Worm (Caenorhabditis elegans) whole organism, L1 larva: ENCODE results near the gene F02E8.4.

Source experiments
- C34B4.2 ChIP-seq: sonication (generic microtip); optimal IDR thresholded peaks from 2 replicates; lab custom pipeline; 2017; ENCODE audit warnings: mild to moderate bottlenecking, missing genetic modification characterization, missing compliant biosample characterization
- alr-1 ChIP-seq: fragments of 200-800 bp; sonication (Bioruptor generic); optimal IDR thresholded peaks from 2 replicates; lab custom pipeline; 2018; ENCODE audit warnings: borderline replicate concordance, mild to moderate bottlenecking, missing genetic modification characterization, missing compliant biosample characterization
- blmp-1 ChIP-seq: fragments of 150-350 bp; optimal IDR thresholded peaks from 2 replicates; lab custom pipeline; 2014; ENCODE audit warnings: missing biosample characterization, missing genetic modification characterization
- ceh-63 ChIP-seq: fragments of 200-800 bp; sonication (Bioruptor generic); optimal IDR thresholded peaks from 2 replicates; lab custom pipeline; 2018; ENCODE audit warnings: mild to moderate bottlenecking, missing genetic modification characterization, missing compliant biosample characterization
- ceh-82 ChIP-seq, 3 experiments: fragments of 150-350 bp in 1 of 3; sonication (generic microtip) in 2 of 3; optimal IDR thresholded peaks; 2 replicates each; lab custom pipeline; 2014 to 2017; ENCODE audit warnings: missing biosample characterization in 3 of 3, missing genetic modification characterization in 3 of 3
- efl-1 ChIP-seq, 4 experiments: fragments of 150-350 bp; optimal IDR thresholded peaks in 3 of 4; peaks in 1 of 4; 1 replicate in 1 of 4; 2 replicates in 3 of 4; lab custom pipeline; 2014; ENCODE audit warnings: missing biosample characterization in 2 of 4, missing genetic modification characterization in 2 of 4, missing genetic modification reagents in 2 of 4
- elt-3 ChIP-seq, 6 experiments: fragments of 150-350 bp in 1 of 6; sonication (generic microtip); optimal IDR thresholded peaks; 2 replicates each; lab custom pipeline; 2017 to 2018; ENCODE audit warnings: missing biosample characterization in 6 of 6, missing genetic modification characterization in 6 of 6, inconsistent platforms in 1 of 6
- ets-5 ChIP-seq: fragments of 200-800 bp; sonication (Bioruptor generic); IDR thresholded peaks from 2 replicates; pipeline ENCODE4 v1.3.6; 2022; ENCODE audit warnings: missing genetic modification characterization, missing compliant biosample characterization
- fkh-4 ChIP-seq: sonication (generic microtip); optimal IDR thresholded peaks from 2 replicates; lab custom pipeline; 2016; ENCODE audit warnings: missing compliant biosample characterization, missing genetic modification characterization, borderline replicate concordance
- fos-1 ChIP-seq: fragments of 150-350 bp; optimal IDR thresholded peaks from 2 replicates; lab custom pipeline; 2014; ENCODE audit warnings: missing biosample characterization, missing genetic modification characterization
- isw-1 ChIP-seq: fragments of 200-800 bp; sonication (Bioruptor generic); IDR thresholded peaks from 2 replicates; pipeline ENCODE4 v1.3.6; 2022; ENCODE audit warnings: missing genetic modification characterization, missing compliant biosample characterization
- lin-14 ChIP-seq: fragments of 200-800 bp; sonication (Bioruptor generic); optimal IDR thresholded peaks from 2 replicates; lab custom pipeline; 2018; ENCODE audit warnings: mild to moderate bottlenecking, missing genetic modification characterization, moderate library complexity, missing compliant biosample characterization
- lin-35 ChIP-seq, 2 experiments: fragments of 150-350 bp; optimal IDR thresholded peaks; 2 replicates each; lab custom pipeline; 2014; ENCODE audit warnings: missing biosample characterization in 2 of 2, missing genetic modification characterization in 2 of 2, missing genetic modification reagents in 2 of 2
- lir-3 ChIP-seq: sonication (generic microtip); optimal IDR thresholded peaks from 2 replicates; lab custom pipeline; 2016; ENCODE audit warnings: mild to moderate bottlenecking, missing genetic modification characterization, moderate library complexity, missing compliant biosample characterization; ENCODE audit not compliant: poor library complexity
- lsy-2 ChIP-seq, 2 experiments: fragments of 150-350 bp; optimal IDR thresholded peaks; 2 replicates each; lab custom pipeline; 2014; ENCODE audit warnings: missing biosample characterization in 2 of 2, missing genetic modification characterization in 2 of 2
- mdl-1 ChIP-seq, 2 experiments: fragments of 150-350 bp; optimal IDR thresholded peaks; 2 replicates each; lab custom pipeline; 2014 to 2017; ENCODE audit warnings: missing biosample characterization in 2 of 2, missing genetic modification characterization in 2 of 2, inconsistent platforms in 1 of 2
- mep-1 ChIP-seq: fragments of 150-350 bp; optimal IDR thresholded peaks from 2 replicates; lab custom pipeline; 2014; ENCODE audit warnings: missing biosample characterization, missing genetic modification characterization
- nhr-11 ChIP-seq: fragments of 150-350 bp; optimal IDR thresholded peaks from 2 replicates; lab custom pipeline; 2014; ENCODE audit warnings: missing biosample characterization, missing genetic modification characterization
- nhr-19 ChIP-seq: fragments of 200-800 bp; sonication (Bioruptor generic); conservative IDR thresholded peaks from 2 replicates; pipeline ENCODE4 v1.3.6; 2022; ENCODE audit warnings: missing genetic modification characterization, missing compliant biosample characterization
- nhr-20 ChIP-seq: sonication (generic microtip); optimal IDR thresholded peaks from 2 replicates; lab custom pipeline; 2016; ENCODE audit warnings: mild to moderate bottlenecking, missing genetic modification characterization, missing compliant biosample characterization
- nhr-237 ChIP-seq: fragments of 150-350 bp; optimal IDR thresholded peaks from 2 replicates; lab custom pipeline; 2014; ENCODE audit warnings: missing biosample characterization, missing genetic modification characterization
- nhr-28 ChIP-seq: fragments of 150-350 bp; optimal IDR thresholded peaks from 2 replicates; lab custom pipeline; 2014; ENCODE audit warnings: missing biosample characterization, missing genetic modification characterization
- nhr-71 ChIP-seq: sonication (generic microtip); optimal IDR thresholded peaks from 2 replicates; lab custom pipeline; 2016; ENCODE audit warnings: mild to moderate bottlenecking, missing genetic modification characterization, moderate library complexity, missing compliant biosample characterization
- nhr-76 ChIP-seq: sonication (generic microtip); optimal IDR thresholded peaks from 2 replicates; lab custom pipeline; 2017; ENCODE audit warnings: missing biosample characterization, missing genetic modification characterization
- nhr-85 ChIP-seq: sonication (generic microtip); peaks from one replicate; lab custom pipeline; 2016; ENCODE audit warnings: missing genetic modification characterization, inconsistent platforms, missing compliant biosample characterization
- pax-3 ChIP-seq: fragments of 200-800 bp; sonication (Bioruptor generic); optimal IDR thresholded peaks from 2 replicates; lab custom pipeline; 2018; ENCODE audit warnings: mild to moderate bottlenecking, missing genetic modification characterization, moderate library complexity, missing compliant biosample characterization
- pqm-1 ChIP-seq: sonication (generic microtip); optimal IDR thresholded peaks from 3 replicates; lab custom pipeline; 2017; ENCODE audit warnings: missing biosample characterization, missing genetic modification characterization
- rnt-1 ChIP-seq: sonication (generic microtip); optimal IDR thresholded peaks from 2 replicates; lab custom pipeline; 2016; ENCODE audit warnings: mild to moderate bottlenecking, missing genetic modification characterization, moderate library complexity, missing compliant biosample characterization
- skn-1 ChIP-seq: fragments of 150-350 bp; optimal IDR thresholded peaks from 2 replicates; lab custom pipeline; 2014; ENCODE audit warnings: missing biosample characterization, missing genetic modification characterization
- snpc-4 ChIP-seq: fragments of 150-350 bp; optimal IDR thresholded peaks from 2 replicates; lab custom pipeline; 2014; ENCODE audit warnings: missing biosample characterization, missing genetic modification characterization
- snu-23 ChIP-seq: sonication (generic microtip); optimal IDR thresholded peaks from 2 replicates; lab custom pipeline; 2016; ENCODE audit warnings: missing genetic modification characterization, missing compliant biosample characterization
- sup-37 ChIP-seq: fragments of 200-800 bp; sonication (Bioruptor generic); optimal IDR thresholded peaks from 2 replicates; lab custom pipeline; 2018; ENCODE audit warnings: mild to moderate bottlenecking, missing genetic modification characterization, missing compliant biosample characterization
- tbx-2 ChIP-seq: sonication (generic microtip); optimal IDR thresholded peaks from 2 replicates; lab custom pipeline; 2016; ENCODE audit warnings: missing genetic modification characterization, missing compliant biosample characterization
- tlp-1 ChIP-seq: fragments of 150-350 bp; optimal IDR thresholded peaks from 2 replicates; lab custom pipeline; 2014; ENCODE audit warnings: missing biosample characterization, missing genetic modification characterization
- unc-130 ChIP-seq: fragments of 150-350 bp; optimal IDR thresholded peaks from 2 replicates; lab custom pipeline; 2017; ENCODE audit warnings: missing biosample characterization, missing genetic modification characterization, inconsistent platforms
- unc-30 ChIP-seq: sonication (generic microtip); optimal IDR thresholded peaks from 2 replicates; lab custom pipeline; 2017; ENCODE audit warnings: missing biosample characterization, missing genetic modification characterization
- ztf-11 ChIP-seq, 2 experiments: sonication (generic microtip); optimal IDR thresholded peaks; 2 replicates each; lab custom pipeline; 2016 to 2017; ENCODE audit warnings: missing genetic modification characterization in 2 of 2, missing biosample characterization in 1 of 2, missing compliant biosample characterization in 1 of 2

Gene F02E8.4

DNA sequence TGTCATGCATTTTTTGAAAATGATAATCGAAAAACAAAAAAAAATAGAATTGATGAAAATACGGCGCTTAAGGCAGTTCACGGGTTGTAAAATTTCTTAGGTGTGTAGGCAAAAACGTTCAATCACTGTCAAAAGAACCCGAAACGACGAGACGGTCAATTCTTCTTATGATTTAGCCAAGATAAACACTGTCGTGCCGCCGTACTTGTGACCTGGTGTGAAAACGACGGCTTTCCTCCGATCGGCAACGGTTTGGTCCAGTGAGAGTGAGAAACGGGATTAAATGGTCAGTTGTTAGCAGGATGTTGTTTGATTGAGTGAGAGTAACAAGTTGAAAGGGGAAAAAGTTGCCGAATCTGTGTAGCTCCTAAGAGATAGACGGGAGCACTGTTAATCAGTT, 30.2 kb downstream of the F02E8.4 start:
- TF ChIP-seq nhr-85 (tag; lab: Kevin White, UChicago) (peak; percentile 81), blmp-1 (tag; lab: Kevin White, UChicago) (peak; percentile 96), lin-14 (GFP tag; lab: Kevin White, UChicago) (peak; percentile 54), ztf-11 (tag; optimal IDR thresholded peaks at IDR 0.05; lab: Kevin White, UChicago) (no peak), snu-23 (GFP tag; lab: Kevin White, UChicago) (peak; percentile 8), nhr-71 (tag; lab: Kevin White, UChicago) (peak; percentile 8), tbx-2 (tag; lab: Kevin White, UChicago) (peak; percentile 9), nhr-20 (tag; lab: Kevin White, UChicago) (peak; percentile 55), fos-1 (tag; lab: Kevin White, UChicago) (no peak), sup-37 (no peak)

DNA sequence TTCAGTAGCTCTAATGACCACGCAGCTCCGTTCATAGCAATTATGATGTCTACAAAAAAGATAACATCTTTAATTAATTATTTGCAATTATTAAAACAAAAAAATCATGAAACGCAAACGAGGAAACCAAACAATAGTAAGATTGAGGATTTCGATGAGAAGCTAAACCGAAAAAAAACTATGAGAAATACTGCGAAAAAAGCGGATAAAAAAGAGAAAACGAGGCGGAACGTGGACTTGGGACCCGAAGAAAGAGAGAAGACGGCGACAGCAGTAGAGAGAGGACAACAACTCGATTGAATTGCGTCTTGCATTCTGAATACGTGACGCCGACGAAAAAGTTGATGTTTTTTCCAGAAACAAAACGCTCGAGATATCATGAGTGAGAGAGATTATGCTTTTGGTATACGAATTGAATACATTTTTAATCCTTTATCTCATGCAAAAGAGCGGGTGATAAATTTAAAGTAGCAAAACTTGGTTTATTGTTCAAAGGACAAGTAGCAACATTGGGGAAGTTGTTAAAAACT, 35.0 kb downstream of the F02E8.4 start, which contains the start of gene ncr-1:
TSS of gene ncr-1 (minus strand) at position 51 of the 530 bp plus-strand sequence.
- no peak for TF ChIP-seq nhr-71 (tag; lab: Kevin White, UChicago)
- TF ChIP-seq lin-14 (GFP tag; lab: Kevin White, UChicago): peak; percentile 42

DNA sequence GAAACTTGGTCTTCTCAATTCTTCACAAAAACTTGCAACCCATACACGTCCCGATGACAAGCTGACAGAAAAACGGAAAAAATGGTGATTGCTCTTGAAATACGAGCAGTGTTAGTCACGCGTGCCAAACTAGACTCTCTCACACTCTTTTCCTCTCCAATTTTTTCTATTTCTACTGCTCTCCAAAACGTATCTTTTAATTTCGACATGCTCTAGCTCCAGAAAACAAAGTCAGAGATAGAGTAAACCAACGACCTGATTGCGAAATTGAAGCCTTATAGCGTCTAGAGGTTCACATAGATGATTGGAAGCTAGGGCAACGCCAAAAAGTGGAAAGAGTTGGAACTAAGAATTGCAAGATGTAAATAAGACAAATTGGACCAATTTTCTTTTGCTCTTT, 36.5 kb downstream of the F02E8.4 start:
- TF ChIP-seq snpc-4 (tag; lab: Kevin White, UChicago): no peak
- peak; percentile 72 for TF ChIP-seq nhr-20 (tag; lab: Kevin White, UChicago)
- TF ChIP-seq nhr-71 (tag; lab: Kevin White, UChicago): peak; percentile 36
- TF ChIP-seq elt-3 (tag; optimal IDR thresholded peaks at IDR 0.05; lab: Kevin White, UChicago): no peak
- TF ChIP-seq skn-1 (tag; lab: Kevin White, UChicago): peak; percentile 62
- peak in 1 of 2 experiments; percentile 9 for TF ChIP-seq lin-35 (GFP tag; optimal IDR thresholded peaks at IDR 0.05; lab: Kevin White, UChicago)
- TF ChIP-seq ceh-82 (tag; optimal IDR thresholded peaks at IDR 0.05; lab: Kevin White, UChicago): peak in 1 of 3 experiments; percentile 14
- no peak for TF ChIP-seq unc-130
- no peak for TF ChIP-seq pqm-1 (tag; lab: Kevin White, UChicago)
- TF ChIP-seq efl-1 (optimal IDR thresholded peaks at IDR 0.05; lab: Kevin White, UChicago): no peak
- TF ChIP-seq efl-1 (GFP tag; optimal IDR thresholded peaks at IDR 0.05 in 1 of 2; lab: Kevin White, UChicago): no peak
- peak in 1 of 2 experiments; percentile 50 for TF ChIP-seq lsy-2 (tag; optimal IDR thresholded peaks at IDR 0.05; lab: Kevin White, UChicago)
- TF ChIP-seq lin-14 (GFP tag; lab: Kevin White, UChicago): peak; percentile 65
- peak; percentile 12 for TF ChIP-seq tbx-2 (tag; lab: Kevin White, UChicago)
- TF ChIP-seq nhr-11: no peak
- TF ChIP-seq nhr-76 (tag; lab: Kevin White, UChicago): no peak
- TF ChIP-seq ets-5 (GFP tag; lab: Robert Waterston, UW): no peak
- peak in 1 of 2 experiments; percentile 36 for TF ChIP-seq mdl-1 (tag; optimal IDR thresholded peaks at IDR 0.05; lab: Kevin White, UChicago)
- TF ChIP-seq tlp-1: no peak

DNA sequence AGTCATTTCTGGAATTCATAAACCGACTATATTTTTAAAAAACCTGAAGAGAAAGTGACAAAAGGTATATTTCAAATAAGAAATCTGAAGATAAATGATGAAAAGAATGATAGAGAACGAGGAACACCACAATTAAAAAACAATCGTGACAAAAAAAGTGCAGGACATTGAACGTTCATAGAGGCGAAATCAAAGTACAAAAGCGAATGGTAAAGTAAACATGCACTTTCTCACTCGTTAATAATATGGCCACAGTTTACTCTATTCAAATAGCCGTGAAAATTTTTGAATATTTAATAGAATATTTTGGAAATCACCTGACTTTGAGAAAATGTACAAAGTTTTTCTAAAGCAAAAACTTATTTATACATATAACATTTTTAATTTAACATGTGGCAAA, 38.3 kb downstream of the F02E8.4 start, which contains the start of gene F46H6.5:
TSS of gene F46H6.5 (minus strand) at position 10 of the 400 bp plus-strand sequence.
- TF ChIP-seq unc-30 (tag; lab: Kevin White, UChicago) (no peak), skn-1 (tag; lab: Kevin White, UChicago) (no peak), mdl-1 (tag; optimal IDR thresholded peaks at IDR 0.05; lab: Kevin White, UChicago) (no peak), isw-1 (GFP tag; lab: Robert Waterston, UW) (no peak), nhr-19 (GFP tag; lab: Robert Waterston, UW) (no peak), lin-35 (GFP tag; optimal IDR thresholded peaks at IDR 0.05; lab: Kevin White, UChicago) (no peak), alr-1 (tag; lab: Kevin White, UChicago) (no peak), lir-3 (tag; lab: Kevin White, UChicago) (no peak), lsy-2 (tag; optimal IDR thresholded peaks at IDR 0.05; lab: Kevin White, UChicago) (no peak), mep-1 (tag; lab: Kevin White, UChicago) (no peak), fkh-4 (no peak), elt-3 (tag; optimal IDR thresholded peaks at IDR 0.05; lab: Kevin White, UChicago) (no peak), rnt-1 (tag; lab: Kevin White, UChicago) (no peak), nhr-237 (tag; lab: Kevin White, UChicago) (no peak), C34B4.2 (tag; lab: Kevin White, UChicago) (no peak), ceh-63 (GFP tag; lab: Kevin White, UChicago) (no peak), pax-3 (tag; lab: Kevin White, UChicago) (no peak), nhr-28 (no peak)
